Worm (Caenorhabditis elegans) whole organism, midembryonic: ENCODE measurements around the gene F59A6.11.

Experiments used
- flt-1 ChIP-seq: fragments of 200-800 bp; sonication (Bioruptor generic); IDR thresholded peaks from 2 replicates; pipeline ENCODE4 v1.3.6; 2022; ENCODE audit warnings: missing genetic modification characterization, missing compliant biosample characterization
- med-1 ChIP-seq: sonication (generic microtip); optimal IDR thresholded peaks from 2 replicates; lab custom pipeline; 2017; ENCODE audit warnings: missing genetic modification characterization, mild to moderate bottlenecking, missing compliant biosample characterization, antibody characterized with exemption, missing genetic modification reagents; ENCODE audit not compliant: insufficient read depth

DNA sequence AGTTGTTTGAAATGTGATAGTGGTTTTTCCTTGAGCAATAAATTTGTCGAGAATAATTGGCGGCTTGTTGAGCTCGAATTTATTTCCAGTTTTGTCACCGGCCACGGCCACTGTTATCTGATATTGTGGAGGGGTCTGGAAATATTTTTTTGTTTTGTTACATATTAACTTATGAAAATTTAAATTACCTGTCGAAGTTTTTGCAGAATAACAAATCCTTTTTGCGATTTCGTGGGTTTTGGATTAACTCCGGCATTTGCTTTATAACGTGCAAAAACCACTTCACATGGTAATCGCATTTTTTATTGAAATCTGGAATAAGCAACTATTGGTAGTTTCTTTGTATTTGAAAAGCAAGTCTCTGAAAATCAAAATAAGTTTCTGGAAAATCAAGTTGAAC, 37.6 kb upstream of the F59A6.11 start, which contains the start of gene lrr-1:
- TF ChIP-seq flt-1 (GFP tag; lab: Robert Waterston, UW) (no peak), med-1 (GFP tag; lab: Kevin White, UChicago) (no peak)
